Worm (Caenorhabditis elegans): ENCODE data around the gene C49F5.7.

DNA sequence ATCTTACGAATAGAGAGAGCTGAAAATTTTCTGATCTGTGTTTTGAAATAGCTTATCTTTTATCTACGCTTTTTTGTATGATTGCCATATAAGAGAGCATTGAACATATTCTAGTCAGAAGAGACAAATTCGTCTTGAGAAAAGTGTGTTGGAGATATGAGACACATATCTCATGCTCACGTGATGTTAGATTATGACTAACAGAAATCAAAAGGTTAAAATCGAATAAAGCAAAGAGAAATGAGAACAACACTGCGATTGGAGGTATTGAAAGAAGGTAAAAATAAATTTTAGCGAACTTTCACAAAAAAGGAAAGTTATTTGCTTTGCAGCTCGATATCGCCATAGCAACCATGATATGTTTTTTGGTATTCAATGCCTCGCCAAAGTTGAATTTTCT, 12.5 kb upstream of the C49F5.7 start, which contains the start of gene nhr-167:
- TF ChIP-seq flt-1 (GFP tag; IDR thresholded peaks at IDR 0.05) (no peak), ceh-13 (GFP tag; optimal IDR thresholded peaks at IDR 0.05) (no peak), hmbx-1 (tag; optimal IDR thresholded peaks at IDR 0.05) (no peak), pes-1 (GFP tag; IDR thresholded peaks at IDR 0.05) (no peak), ama-1 (optimal IDR thresholded peaks at IDR 0.05) (no peak), tbx-37 (GFP tag; conservative IDR thresholded peaks at IDR 0.05) (no peak), F13C5.2 (tag; optimal IDR thresholded peaks at IDR 0.05) (no peak), ceh-36 (tag; optimal IDR thresholded peaks at IDR 0.05) (no peak), tra-4 (tag; optimal IDR thresholded peaks at IDR 0.05) (no peak)
